Fruit fly (Drosophila melanogaster): ENCODE data around the gene Dtd.
A peak's percentile ranks its signal among the peaks of the same experiment; 100 is the strongest.

Dtd gene

DNA sequence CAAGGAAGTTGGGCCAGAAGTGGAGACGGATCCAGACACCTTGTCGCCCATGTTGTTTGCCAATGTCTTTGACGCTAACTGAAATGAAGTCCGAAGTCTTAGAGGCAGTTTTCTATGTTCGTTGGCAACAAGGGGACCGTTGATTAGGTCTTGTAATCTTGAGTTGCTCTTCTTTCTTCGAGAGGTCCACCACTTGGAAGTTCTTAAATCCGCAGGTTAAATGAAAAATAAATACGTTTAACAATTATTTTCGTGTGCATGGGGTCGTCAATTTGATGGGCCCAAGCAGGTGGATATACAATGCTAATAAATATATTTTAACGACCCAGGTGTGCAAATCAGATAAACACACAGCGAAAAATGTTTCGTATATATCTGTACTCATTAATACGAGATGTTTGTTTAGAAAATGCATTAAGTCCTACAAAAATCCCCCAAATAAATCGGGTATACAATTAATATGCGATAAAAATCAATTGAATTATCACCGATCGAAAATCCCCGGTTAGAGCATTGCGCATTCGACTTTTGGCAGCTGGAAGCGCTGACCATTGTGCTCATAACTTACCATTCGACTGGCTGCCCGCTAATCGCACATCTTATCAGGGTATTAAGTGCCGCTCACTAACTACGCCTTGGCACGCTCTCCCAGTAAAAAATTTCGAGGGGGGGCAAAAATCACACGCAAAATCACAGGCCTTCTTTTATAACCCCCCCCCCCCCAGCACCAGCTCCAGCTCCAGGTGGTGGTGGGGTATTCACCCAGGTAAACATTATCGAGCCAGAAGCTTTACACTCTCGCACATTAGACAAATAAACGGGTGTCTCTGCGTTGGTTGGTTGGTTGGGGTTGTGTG is 30.9 kb downstream of the Dtd start, which contains the start of gene PGRP-LB (continued):
- TF ChIP-seq CG11696 (GFP tag; IDR thresholded peaks at IDR 0.05) (no peak), CG17802 (tag; optimal IDR thresholded peaks at IDR 0.05) (no peak), Chrac-16 (GFP tag; optimal IDR thresholded peaks at IDR 0.05) (no peak), az2 (GFP tag; optimal IDR thresholded peaks at IDR 0.05) (no peak), CG9727 (GFP tag; optimal IDR thresholded peaks at IDR 0.05) (peak; percentile 27), CG16779 (GFP tag; IDR thresholded peaks at IDR 0.05) (no peak), bigmax (GFP tag; optimal IDR thresholded peaks at IDR 0.05) (no peak), repo (GFP tag; optimal IDR thresholded peaks at IDR 0.05) (no peak), rib (GFP tag; IDR thresholded peaks at IDR 0.05) (peak; percentile 64; the same call in 1 of the 2 replicates), aop (GFP tag; IDR thresholded peaks at IDR 0.05) (no peak), pros (GFP tag; optimal IDR thresholded peaks at IDR 0.05) (no peak), Lim3 (GFP tag; IDR thresholded peaks at IDR 0.05) (no peak), CG32767 (GFP tag; IDR thresholded peaks at IDR 0.05) (no peak), Rfx (GFP tag; IDR thresholded peaks at IDR 0.05) (peak; percentile 51; the same call in 1 of the 2 replicates), CG3407 (GFP tag; optimal IDR thresholded peaks at IDR 0.05) (no peak), ranshi (GFP tag; IDR thresholded peaks at IDR 0.05) (no peak), gt (GFP tag; IDR thresholded peaks at IDR 0.05) (no peak), CG4282 (GFP tag; optimal IDR thresholded peaks at IDR 0.05) (no peak), cwo (GFP tag; optimal IDR thresholded peaks at IDR 0.05) (peak; percentile 39), ATbp (GFP tag; optimal IDR thresholded peaks at IDR 0.05) (no peak), CG30403 (GFP tag; optimal IDR thresholded peaks at IDR 0.05) (peak; percentile 12), lmd (GFP tag; IDR thresholded peaks at IDR 0.05) (0 out of 2 replicates have a peak, but pooled peaks have one; percentile 8), CG14965 (GFP tag; optimal IDR thresholded peaks at IDR 0.05; ENCODE audit: borderline replicate concordance) (no peak), HHEX (GFP tag; optimal IDR thresholded peaks at IDR 0.05) (no peak), twi (tag; optimal IDR thresholded peaks at IDR 0.05) (no peak), CG5953 (GFP tag; IDR thresholded peaks at IDR 0.05) (no peak), CG6854 (GFP tag; optimal IDR thresholded peaks at IDR 0.05) (no peak), Elba2 (GFP tag; optimal IDR thresholded peaks at IDR 0.05) (no peak), CG12659 (GFP tag; optimal IDR thresholded peaks at IDR 0.05) (peak; percentile 31), CkIIα-i1 (GFP tag; IDR thresholded peaks at IDR 0.05) (no peak), Deaf1 (tag; optimal IDR thresholded peaks at IDR 0.05) (no peak), Rx (GFP tag; IDR thresholded peaks at IDR 0.05) (no peak), sc (optimal IDR thresholded peaks at IDR 0.05) (no peak), sc (GFP tag; optimal IDR thresholded peaks at IDR 0.05) (no peak), ci (GFP tag; IDR thresholded peaks at IDR 0.05) (no peak), tap (tag; optimal IDR thresholded peaks at IDR 0.05) (no peak), da (GFP tag; optimal IDR thresholded peaks at IDR 0.05) (no peak), hkb (optimal IDR thresholded peaks at IDR 0.05) (no peak), hkb (GFP tag; IDR thresholded peaks at IDR 0.05) (no peak), CG17328 (GFP tag; IDR thresholded peaks at IDR 0.05) (no peak), sim (GFP tag; IDR thresholded peaks at IDR 0.05) (no peak), trh (GFP tag; optimal IDR thresholded peaks at IDR 0.05) (no peak), crp (GFP tag; optimal IDR thresholded peaks at IDR 0.05) (no peak), Drgx (GFP tag; IDR thresholded peaks at IDR 0.05) (no peak), CG13123 (GFP tag; optimal IDR thresholded peaks at IDR 0.05) (no peak), Abd-B (GFP tag; optimal IDR thresholded peaks at IDR 0.05) (no peak), CG8089 (GFP tag; optimal IDR thresholded peaks at IDR 0.05) (no peak), sd (tag; optimal IDR thresholded peaks at IDR 0.05) (peak; percentile 54), CG17359 (tag; optimal IDR thresholded peaks at IDR 0.05) (no peak), CG8281 (tag; optimal IDR thresholded peaks at IDR 0.05) (no peak), ham (GFP tag; IDR thresholded peaks at IDR 0.05) (no peak)

All from whole organism, embryonic.